Fruit fly (Drosophila melanogaster) whole organism, embryonic: Measurements from ENCODE around the gene CG6296.
A peak's percentile ranks its signal among the peaks of the same experiment; 100 is the strongest.

Experiments used
- CG15011 ChIP-seq: fragments of 200-800 bp; sonication (Bioruptor generic); optimal IDR thresholded peaks from 3 replicates; lab custom pipeline; 2018; ENCODE audit warnings: missing biosample characterization, mild to moderate bottlenecking, missing genetic modification characterization
- CG18011 ChIP-seq: fragments of 200-800 bp; sonication (Bioruptor generic); optimal IDR thresholded peaks from 2 replicates; lab custom pipeline; 2017; ENCODE audit warnings: missing biosample characterization, missing genetic modification characterization, mild to moderate bottlenecking, moderate library complexity, missing genotype
- Fer3 ChIP-seq: fragments of 200-800 bp; sonication (Bioruptor generic); optimal IDR thresholded peaks from 2 replicates; lab custom pipeline; 2018; ENCODE audit warnings: missing biosample characterization, mild to moderate bottlenecking, missing genetic modification characterization, moderate library complexity
- NK7.1 ChIP-seq: fragments of 200-800 bp; sonication (Bioruptor generic); optimal IDR thresholded peaks from 3 replicates; lab custom pipeline; 2016; ENCODE audit warnings: missing biosample characterization, missing genetic modification characterization
- Ptx1 ChIP-seq: fragments of 200-800 bp; sonication (Bioruptor generic); IDR thresholded peaks from 2 replicates; pipeline ENCODE4 v1.3.6; 2022; ENCODE audit warnings: missing biosample characterization, missing genetic modification characterization
- emc ChIP-seq: fragments of 200-800 bp; sonication (Bioruptor generic); optimal IDR thresholded peaks from 2 replicates; lab custom pipeline; 2016; ENCODE audit warnings: missing biosample characterization, missing genetic modification characterization
- nmo ChIP-seq: fragments of 200-800 bp; sonication (Bioruptor generic); optimal IDR thresholded peaks from 2 replicates; lab custom pipeline; 2018; ENCODE audit warnings: missing biosample characterization, mild to moderate bottlenecking, missing genetic modification characterization, moderate library complexity
- org-1 ChIP-seq: fragments of 200-800 bp; sonication (Bioruptor generic); optimal IDR thresholded peaks from 2 replicates; lab custom pipeline; 2017; ENCODE audit warnings: missing biosample characterization, missing genetic modification characterization
- run ChIP-seq: fragments of 200-800 bp; sonication (Bioruptor generic); optimal IDR thresholded peaks from 3 replicates; lab custom pipeline; 2018; ENCODE audit warnings: missing biosample characterization, mild to moderate bottlenecking, missing genetic modification characterization
- wdn ChIP-seq: fragments of 200-800 bp; sonication (Bioruptor generic); IDR thresholded peaks from 2 replicates; pipeline ENCODE4 v1.3.6; 2022; ENCODE audit warnings: missing biosample characterization, missing genetic modification characterization

DNA sequence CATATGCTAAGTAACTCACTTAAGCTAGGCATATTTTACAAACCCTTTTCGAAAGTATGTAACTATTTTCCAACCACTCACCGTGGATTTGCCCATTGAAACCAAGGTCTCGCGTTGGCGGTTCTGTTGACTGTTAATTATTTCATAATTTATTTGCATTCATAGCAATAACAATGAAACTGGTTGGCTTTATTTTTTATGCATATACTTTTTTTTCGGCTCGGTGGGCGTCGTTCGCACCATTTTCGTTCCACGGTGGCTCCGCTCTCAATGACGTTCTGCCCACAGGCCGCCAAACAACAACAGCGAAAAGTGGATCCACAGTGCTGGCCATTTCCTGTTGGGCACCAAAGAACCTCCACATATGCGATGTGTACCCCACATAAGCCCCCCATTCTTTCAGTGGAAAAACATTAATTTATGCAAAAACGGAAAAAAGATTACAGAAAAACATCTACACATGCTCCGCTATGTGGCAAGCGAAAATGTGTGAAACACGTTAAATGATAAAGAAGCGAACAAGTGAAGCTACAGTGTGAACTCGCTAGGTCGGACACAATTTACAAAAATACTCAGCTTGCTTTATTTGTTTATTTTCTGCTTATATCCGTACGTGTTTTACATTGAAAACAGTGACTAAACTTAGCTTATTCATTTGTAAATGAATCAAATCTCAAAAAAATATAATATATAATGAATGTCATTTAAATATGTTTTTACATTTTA lies 37.5 kb downstream of the CG6296 start:
- no peak for TF ChIP-seq run (tag; lab: Kevin White, UChicago)
- TF ChIP-seq wdn: no peak
- TF ChIP-seq org-1 (GFP tag; lab: Kevin White, UChicago): no peak
- no peak for TF ChIP-seq CG18011 (GFP tag; lab: Kevin White, UChicago)
- TF ChIP-seq CG15011 (GFP tag; lab: Kevin White, UChicago): no peak
- no peak for TF ChIP-seq emc
- TF ChIP-seq Fer3 (tag; lab: Kevin White, UChicago): no peak
- TF ChIP-seq nmo: peak; percentile 35
- TF ChIP-seq Ptx1 (GFP tag; lab: Robert Waterston, UW): peak; percentile 53
- no peak for TF ChIP-seq NK7.1
